Fruit fly (Drosophila melanogaster) whole organism, embryonic: ENCODE data around the gene CHKov1.

Experiments used
- Atf3 ChIP-seq: fragments of 200-800 bp; sonication (Bioruptor generic); optimal IDR thresholded peaks from 3 replicates; lab custom pipeline; 2016; ENCODE audit warnings: missing biosample characterization, missing genetic modification characterization
- CG17361 ChIP-seq: fragments of 200-800 bp; sonication (Bioruptor generic); IDR thresholded peaks from 3 replicates; pipeline ENCODE4 v1.3.6; 2022; ENCODE audit warnings: missing biosample characterization, missing genetic modification characterization
- CG31224 ChIP-seq: fragments of 200-800 bp; sonication (Bioruptor generic); IDR thresholded peaks from 2 replicates; pipeline ENCODE4 v1.3.6; 2022; ENCODE audit warnings: missing biosample characterization, missing genetic modification characterization
- CG4328 ChIP-seq: fragments of 200-800 bp; sonication (Bioruptor generic); optimal IDR thresholded peaks from 3 replicates; lab custom pipeline; 2017; ENCODE audit warnings: missing biosample characterization, missing genetic modification reagents, missing genetic modification characterization
- D19B ChIP-seq: fragments of 200-800 bp; sonication (Bioruptor generic); optimal IDR thresholded peaks from 2 replicates; lab custom pipeline; 2017; ENCODE audit warnings: missing biosample characterization, mild to moderate bottlenecking, missing genetic modification characterization
- Doc2 ChIP-seq: fragments of 200-800 bp; sonication (Bioruptor generic); IDR thresholded peaks from 2 replicates; pipeline ENCODE4 v1.3.6; 2022; ENCODE audit warnings: missing biosample characterization, missing genetic modification characterization
- Hr78 ChIP-seq, 2 experiments: fragments of 200-800 bp in 1 of 2; fragments of >200 bp in 1 of 2; sonication (Bioruptor generic) in 1 of 2; optimal IDR thresholded peaks; 2 replicates each; lab custom pipeline; 2017 to 2019; ENCODE audit warnings: missing biosample characterization in 2 of 2, missing genetic modification characterization in 2 of 2, mild to moderate bottlenecking in 1 of 2, moderate library complexity in 1 of 2
- dimm ChIP-seq: fragments of 200-800 bp; sonication (Bioruptor generic); IDR thresholded peaks from 2 replicates; pipeline ENCODE4 v1.3.6; 2022; ENCODE audit warnings: missing biosample characterization, missing genetic modification characterization
- ftz-f1 ChIP-seq: fragments of 200-800 bp; sonication (Bioruptor generic); optimal IDR thresholded peaks from 2 replicates; lab custom pipeline; 2016; ENCODE audit warnings: missing biosample characterization, missing genetic modification characterization
- gsb-n ChIP-seq: fragments of 200-800 bp; sonication (Bioruptor generic); optimal IDR thresholded peaks from 3 replicates; lab custom pipeline; 2018; ENCODE audit warnings: missing biosample characterization, mild to moderate bottlenecking, missing genetic modification characterization
- lov ChIP-seq, 2 experiments: fragments of 200-800 bp in 1 of 2; fragments of >200 bp in 1 of 2; sonication (Bioruptor generic) in 1 of 2; IDR thresholded peaks in 1 of 2; optimal IDR thresholded peaks in 1 of 2; 2 replicates in 1 of 2; 3 replicates in 1 of 2; pipeline versions ENCODE4 v1.3.6 to Lab custom; 2017 to 2022; ENCODE audit warnings: missing biosample characterization in 1 of 2, missing genetic modification characterization in 1 of 2
- tap ChIP-seq: fragments of 200-800 bp; optimal IDR thresholded peaks from 3 replicates; lab custom pipeline; 2019; ENCODE audit warnings: missing biosample characterization, mild to moderate bottlenecking, missing genetic modification characterization, moderate library complexity

DNA sequence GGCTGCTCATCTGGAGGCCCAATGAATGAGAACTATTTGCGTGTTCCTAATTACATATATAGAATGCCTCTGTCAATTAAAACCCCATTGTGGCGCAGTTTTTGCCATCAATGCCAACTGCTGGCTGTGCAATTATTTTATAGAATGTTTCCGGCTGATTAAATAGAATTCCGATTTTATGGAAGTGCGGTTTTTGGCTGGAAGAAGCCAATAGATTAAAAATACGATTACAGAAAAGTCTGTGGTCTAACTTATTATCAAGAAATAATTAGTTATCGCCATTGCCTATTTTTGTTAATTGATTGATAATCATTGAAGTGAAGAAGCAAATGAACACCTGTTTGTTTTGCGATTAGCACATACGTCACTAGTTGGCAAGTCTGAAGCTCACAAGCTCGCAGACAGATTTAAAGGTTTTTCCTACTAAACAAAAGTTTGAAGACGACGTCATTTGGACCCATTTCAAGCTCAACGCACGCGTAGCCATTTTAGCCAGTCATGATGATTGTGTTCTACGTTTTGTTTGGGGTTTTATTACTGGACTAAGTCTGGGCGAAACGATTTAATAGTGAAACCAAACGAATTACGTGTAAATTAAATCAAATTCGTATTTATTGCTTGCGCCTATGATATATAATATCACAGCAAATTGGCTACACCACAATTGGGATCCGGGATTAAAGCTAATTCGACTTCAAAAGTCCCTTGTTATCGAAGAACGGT lies 23.1 kb downstream of the CHKov1 start:
- TF ChIP-seq CG31224 (GFP tag; lab: Robert Waterston, UW) (no peak), Hr78 (GFP tag; optimal IDR thresholded peaks at IDR 0.05; lab: Kevin White, UChicago) (no peak), dimm (no peak), gsb-n (tag; lab: Kevin White, UChicago) (no peak), D19B (GFP tag; lab: Kevin White, UChicago) (no peak), Atf3 (GFP tag; lab: Kevin White, UChicago) (no peak), Doc2 (GFP tag; lab: Robert Waterston, UW) (no peak), CG4328 (no peak), tap (no peak), lov (optimal IDR thresholded peaks at IDR 0.05; lab: Kevin White, UChicago) (no peak), lov (GFP tag; IDR thresholded peaks at IDR 0.05; lab: Robert Waterston, UW) (no peak), ftz-f1 (no peak), CG17361 (GFP tag; lab: Robert Waterston, UW) (no peak)
